Fruit fly (Drosophila melanogaster): ENCODE measurements around the gene CG46463.

CG46463 gene

dm6 chr3L:3424846-3425245 lies 36.3 kb upstream of the CG46463 start, which contains the start of gene sty:
TSS of gene sty (minus strand) at chr3L:3424935.
- TF ChIP-seq insv (optimal IDR thresholded peaks at IDR 0.05) (no peak), h (optimal IDR thresholded peaks at IDR 0.05) (no peak), psq (optimal IDR thresholded peaks at IDR 0.05) (no peak), Myc (optimal IDR thresholded peaks at IDR 0.05) (no peak), ttk (optimal IDR thresholded peaks at IDR 0.05) (no peak), Sin3A (optimal IDR thresholded peaks at IDR 0.05) (no peak)

- no peak for TF ChIP-seq psq (optimal IDR thresholded peaks at IDR 0.05)
Measured at dm6 chr3L:3427037-3427436, 34.1 kb upstream of the CG46463 start.

dm6 chr3L:3431061-3431648 lies 30.0 kb upstream of the CG46463 start:
- no peak for TF ChIP-seq psq (optimal IDR thresholded peaks at IDR 0.05)
- no peak for TF ChIP-seq Myc (optimal IDR thresholded peaks at IDR 0.05)
- TF ChIP-seq ttk (optimal IDR thresholded peaks at IDR 0.05): no peak
- TF ChIP-seq insv (optimal IDR thresholded peaks at IDR 0.05): no peak
- no peak for TF ChIP-seq h (optimal IDR thresholded peaks at IDR 0.05)
- no peak for TF ChIP-seq Sin3A (optimal IDR thresholded peaks at IDR 0.05)

dm6 chr3L:3432656-3433344 lies 28.3 kb upstream of the CG46463 start:
- TF ChIP-seq h (optimal IDR thresholded peaks at IDR 0.05) (no peak), insv (optimal IDR thresholded peaks at IDR 0.05) (no peak), Sin3A (optimal IDR thresholded peaks at IDR 0.05) (no peak), Myc (optimal IDR thresholded peaks at IDR 0.05) (no peak), psq (optimal IDR thresholded peaks at IDR 0.05) (no peak), ttk (optimal IDR thresholded peaks at IDR 0.05) (no peak)

dm6 chr3L:3433955-3434354 lies 27.2 kb upstream of the CG46463 start:
- TF ChIP-seq Myc (optimal IDR thresholded peaks at IDR 0.05): no peak

DNA sequence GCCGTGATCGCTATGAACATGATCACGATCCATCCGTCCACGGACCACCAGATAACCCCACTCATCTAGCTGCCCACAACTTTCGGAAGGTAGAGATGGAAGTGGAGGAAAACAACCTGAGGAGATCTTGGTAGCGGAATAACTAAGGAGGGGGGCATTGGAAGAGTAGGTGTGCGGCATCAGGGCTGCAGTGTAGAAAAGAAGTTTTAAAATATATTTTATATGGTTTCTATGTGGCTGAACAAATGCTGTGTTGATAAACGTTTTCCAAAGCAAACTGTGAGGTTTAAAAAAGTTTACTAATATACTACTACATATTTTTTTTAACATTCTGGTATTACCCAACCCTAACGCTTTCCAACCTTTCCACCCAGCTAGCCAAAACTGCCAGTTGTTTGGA lies 26.2 kb upstream of the CG46463 start:
- TF ChIP-seq insv (optimal IDR thresholded peaks at IDR 0.05): no peak
- TF ChIP-seq h (optimal IDR thresholded peaks at IDR 0.05): no peak
- no peak for TF ChIP-seq Sin3A (optimal IDR thresholded peaks at IDR 0.05)
- TF ChIP-seq Myc (optimal IDR thresholded peaks at IDR 0.05): no peak
- TF ChIP-seq ttk (optimal IDR thresholded peaks at IDR 0.05): no peak
- no peak for TF ChIP-seq psq (optimal IDR thresholded peaks at IDR 0.05)

- TF ChIP-seq psq (optimal IDR thresholded peaks at IDR 0.05): no peak
- no peak for TF ChIP-seq ttk (optimal IDR thresholded peaks at IDR 0.05)
- no peak for TF ChIP-seq Myc (optimal IDR thresholded peaks at IDR 0.05)
Measured at dm6 chr3L:3435531-3436309, 25.4 kb upstream of the CG46463 start.

- no peak for TF ChIP-seq ttk (optimal IDR thresholded peaks at IDR 0.05)
- no peak for TF ChIP-seq h (optimal IDR thresholded peaks at IDR 0.05)
Measured at dm6 chr3L:3436838-3437663, 24.1 kb upstream of the CG46463 start.

dm6 chr3L:3437664-3438368 lies 23.3 kb upstream of the CG46463 start:
- TF ChIP-seq insv (optimal IDR thresholded peaks at IDR 0.05): no peak
- no peak for TF ChIP-seq Sin3A (optimal IDR thresholded peaks at IDR 0.05)
- no peak for TF ChIP-seq ttk (optimal IDR thresholded peaks at IDR 0.05)
- TF ChIP-seq psq (optimal IDR thresholded peaks at IDR 0.05): no peak
- TF ChIP-seq h (optimal IDR thresholded peaks at IDR 0.05): no peak

dm6 chr3L:3438473-3438872 lies 22.6 kb upstream of the CG46463 start:
- TF ChIP-seq Sin3A (optimal IDR thresholded peaks at IDR 0.05) (no peak), psq (optimal IDR thresholded peaks at IDR 0.05) (no peak), insv (optimal IDR thresholded peaks at IDR 0.05) (no peak), ttk (optimal IDR thresholded peaks at IDR 0.05) (no peak), Myc (optimal IDR thresholded peaks at IDR 0.05) (no peak), h (optimal IDR thresholded peaks at IDR 0.05) (no peak)

DNA sequence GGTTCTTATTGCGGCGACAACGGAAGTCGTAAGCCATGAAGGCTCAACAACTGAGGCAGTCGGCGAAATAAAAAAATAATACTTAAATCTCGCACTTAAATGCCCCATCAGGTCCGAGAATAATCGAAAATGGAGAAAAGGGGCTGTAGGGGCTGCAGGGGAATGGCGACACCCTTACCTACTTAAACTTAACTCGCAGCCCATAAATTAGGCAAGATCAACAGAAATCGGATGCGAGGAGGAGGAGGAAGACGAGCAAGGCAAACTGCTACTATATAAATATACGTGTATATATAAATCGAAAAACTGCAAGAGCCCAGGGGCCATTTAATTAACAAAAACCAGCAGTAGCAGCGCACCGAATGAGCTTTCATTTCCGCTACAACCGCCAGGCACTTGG lies 21.5 kb upstream of the CG46463 start:
- TF ChIP-seq ttk (optimal IDR thresholded peaks at IDR 0.05): no peak
- no peak for TF ChIP-seq Myc (optimal IDR thresholded peaks at IDR 0.05)
- no peak for TF ChIP-seq insv (optimal IDR thresholded peaks at IDR 0.05)
- TF ChIP-seq h (optimal IDR thresholded peaks at IDR 0.05): no peak
- TF ChIP-seq Sin3A (optimal IDR thresholded peaks at IDR 0.05): no peak
- TF ChIP-seq psq (optimal IDR thresholded peaks at IDR 0.05): no peak

DNA sequence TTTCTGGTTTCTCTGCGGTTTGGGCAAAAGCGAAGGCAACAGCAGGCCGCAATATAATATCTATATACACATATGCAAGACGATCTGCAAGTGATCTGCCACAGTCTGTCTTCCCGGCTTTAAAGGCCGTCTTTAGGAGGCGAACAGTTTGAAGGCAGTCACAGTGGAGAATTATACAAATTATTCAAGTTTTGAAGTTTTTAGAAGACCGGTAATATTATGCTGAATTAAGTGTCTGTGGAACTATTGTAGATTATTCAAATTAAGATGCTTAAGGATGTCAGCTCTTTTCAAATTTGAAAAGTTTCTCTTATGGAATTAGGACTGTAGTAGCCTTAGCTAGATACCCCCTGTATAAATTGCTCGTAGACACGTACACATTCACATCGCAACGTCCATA lies 21.0 kb upstream of the CG46463 start:
- TF ChIP-seq Myc (optimal IDR thresholded peaks at IDR 0.05) (no peak), ttk (optimal IDR thresholded peaks at IDR 0.05) (no peak), psq (optimal IDR thresholded peaks at IDR 0.05) (no peak), Sin3A (optimal IDR thresholded peaks at IDR 0.05) (no peak), insv (optimal IDR thresholded peaks at IDR 0.05) (no peak), h (optimal IDR thresholded peaks at IDR 0.05) (no peak)
